Fruit fly (Drosophila melanogaster) whole organism, embryonic: ENCODE data around the gene CG31988.

Experiments used
- Aef1 ChIP-seq: fragments of 200-800 bp; sonication (Bioruptor generic); IDR thresholded peaks from 3 replicates; pipeline ENCODE4 v1.3.6; 2022; ENCODE audit warnings: missing biosample characterization, missing genetic modification characterization
- CG10431 ChIP-seq: fragments of 200-800 bp; sonication (Bioruptor generic); optimal IDR thresholded peaks from 3 replicates; lab custom pipeline; 2018; ENCODE audit warnings: missing biosample characterization, mild to moderate bottlenecking, missing genetic modification characterization
- CG12769 ChIP-seq: fragments of 200-800 bp; sonication (Bioruptor generic); optimal IDR thresholded peaks from 2 replicates; lab custom pipeline; 2019; ENCODE audit warnings: missing biosample characterization, mild to moderate bottlenecking, missing genetic modification characterization, moderate library complexity
- CG13287 ChIP-seq: fragments of 200-800 bp; sonication (Bioruptor generic); IDR thresholded peaks from 2 replicates; pipeline ENCODE4 v1.3.6; 2022; ENCODE audit warnings: missing biosample characterization, missing genetic modification characterization; ENCODE audit not compliant: partially characterized antibody
- CG2116 ChIP-seq: fragments of 200-800 bp; sonication (Bioruptor generic); optimal IDR thresholded peaks from 3 replicates; lab custom pipeline; 2018; ENCODE audit warnings: missing biosample characterization, mild to moderate bottlenecking, missing genetic modification characterization
- CG2129 ChIP-seq: fragments of 200-800 bp; sonication (Bioruptor generic); IDR thresholded peaks from 2 replicates; pipeline ENCODE4 v1.3.6; 2022; ENCODE audit warnings: missing biosample characterization, missing genetic modification characterization; ENCODE audit not compliant: partially characterized antibody
- CG30020 ChIP-seq: fragments of 200-800 bp; optimal IDR thresholded peaks from 2 replicates; lab custom pipeline; 2019; ENCODE audit warnings: missing biosample characterization, mild to moderate bottlenecking, missing genetic modification characterization, moderate library complexity
- CG3995 ChIP-seq: fragments of 200-800 bp; sonication (Bioruptor generic); optimal IDR thresholded peaks from 3 replicates; lab custom pipeline; 2016; ENCODE audit warnings: missing biosample characterization, missing genetic modification characterization
- CG4617 ChIP-seq: fragments of 200-800 bp; sonication (Bioruptor generic); optimal IDR thresholded peaks from 3 replicates; lab custom pipeline; 2016; ENCODE audit warnings: missing biosample characterization, missing genetic modification characterization, borderline replicate concordance
- CG7928 ChIP-seq: fragments of 200-800 bp; sonication (Bioruptor generic); optimal IDR thresholded peaks from 2 replicates; lab custom pipeline; 2017; ENCODE audit warnings: missing biosample characterization, mild to moderate bottlenecking, missing genetic modification characterization
- CG8290 ChIP-seq, 3 experiments: fragments of 200-800 bp; sonication (Bioruptor generic); optimal IDR thresholded peaks; 2 replicates each; lab custom pipeline; 2016 to 2019; ENCODE audit warnings: missing biosample characterization in 3 of 3, missing genetic modification characterization in 3 of 3, mild to moderate bottlenecking in 2 of 3, moderate library complexity in 1 of 3
- CG9437 ChIP-seq: fragments of 200-800 bp; sonication (Bioruptor generic); optimal IDR thresholded peaks from 2 replicates; lab custom pipeline; 2018; ENCODE audit warnings: missing biosample characterization, mild to moderate bottlenecking, missing genetic modification characterization
- CG9817 ChIP-seq: fragments of 200-800 bp; sonication (Bioruptor generic); optimal IDR thresholded peaks from 2 replicates; lab custom pipeline; 2018; ENCODE audit warnings: missing biosample characterization, mild to moderate bottlenecking, missing genetic modification characterization, moderate library complexity
- Dp ChIP-seq: fragments of 200-800 bp; sonication (Bioruptor generic); optimal IDR thresholded peaks from 2 replicates; lab custom pipeline; 2018; ENCODE audit warnings: missing biosample characterization, mild to moderate bottlenecking, missing genetic modification characterization, moderate library complexity
- Dref ChIP-seq: fragments of 200-800 bp; sonication (Bioruptor generic); IDR thresholded peaks from 2 replicates; pipeline ENCODE4 v1.3.6; 2022; ENCODE audit warnings: missing biosample characterization, missing genetic modification characterization
- E2f2 ChIP-seq: fragments of 200-800 bp; sonication (Bioruptor generic); IDR thresholded peaks from 2 replicates; pipeline ENCODE4 v1.3.6; 2022; ENCODE audit warnings: missing biosample characterization, missing genetic modification characterization
- HmgZ ChIP-seq: fragments of 200-800 bp; sonication (Bioruptor generic); optimal IDR thresholded peaks from 2 replicates; lab custom pipeline; 2018; ENCODE audit warnings: missing biosample characterization, mild to moderate bottlenecking, missing genetic modification characterization
- MBD-R2 ChIP-seq: fragments of 200-800 bp; sonication (Bioruptor generic); IDR thresholded peaks from 2 replicates; pipeline ENCODE4 v1.3.6; 2022; ENCODE audit warnings: missing biosample characterization, missing genetic modification characterization
- MESR4 ChIP-seq: fragments of 200-800 bp; sonication (Bioruptor generic); optimal IDR thresholded peaks from 2 replicates; lab custom pipeline; 2018; ENCODE audit warnings: missing biosample characterization, mild to moderate bottlenecking, missing genetic modification characterization, moderate library complexity
- Mrtf ChIP-seq: fragments of 200-800 bp; sonication (Bioruptor generic); IDR thresholded peaks from 3 replicates; pipeline ENCODE4 v1.3.6; 2022; ENCODE audit warnings: missing biosample characterization, missing genetic modification characterization
- Myb ChIP-seq: fragments of 200-800 bp; sonication (Bioruptor generic); optimal IDR thresholded peaks from 2 replicates; lab custom pipeline; 2016; ENCODE audit warnings: missing biosample characterization, missing genetic modification characterization
- Side ChIP-seq: fragments of 200-800 bp; sonication (Bioruptor generic); optimal IDR thresholded peaks from 2 replicates; lab custom pipeline; 2016; ENCODE audit warnings: missing biosample characterization, missing genetic modification characterization
- abd-A ChIP-seq: fragments of 200-800 bp; sonication (Bioruptor generic); optimal IDR thresholded peaks from 3 replicates; lab custom pipeline; 2019; ENCODE audit warnings: missing biosample characterization, mild to moderate bottlenecking, missing genetic modification characterization, moderate library complexity
- al ChIP-seq: fragments of 200-800 bp; sonication (Bioruptor generic); IDR thresholded peaks from 2 replicates; pipeline ENCODE4 v1.3.6; 2022; ENCODE audit warnings: missing biosample characterization, missing genetic modification characterization
- crp ChIP-seq, 2 experiments: fragments of 200-800 bp; sonication (Bioruptor generic); optimal IDR thresholded peaks; 2 replicates in 1 of 2; 3 replicates in 1 of 2; lab custom pipeline; 2017; ENCODE audit warnings: missing biosample characterization in 2 of 2, missing genetic modification characterization in 2 of 2, mild to moderate bottlenecking in 1 of 2, moderate library complexity in 1 of 2
- dimm ChIP-seq: fragments of 200-800 bp; sonication (Bioruptor generic); IDR thresholded peaks from 2 replicates; pipeline ENCODE4 v1.3.6; 2022; ENCODE audit warnings: missing biosample characterization, missing genetic modification characterization
- fru ChIP-seq: fragments of >200 bp; optimal IDR thresholded peaks from 2 replicates; lab custom pipeline; 2017
- hth ChIP-seq: fragments of >200 bp; optimal IDR thresholded peaks from 2 replicates; lab custom pipeline; 2017; ENCODE audit warnings: inconsistent platforms
- nerfin-1 ChIP-seq: fragments of 200-800 bp; sonication (Bioruptor generic); optimal IDR thresholded peaks from 3 replicates; lab custom pipeline; 2019; ENCODE audit warnings: missing biosample characterization, mild to moderate bottlenecking, missing genetic modification characterization, moderate library complexity
- phol ChIP-seq: fragments of 200-800 bp; sonication (Bioruptor generic); optimal IDR thresholded peaks from 3 replicates; lab custom pipeline; 2018; ENCODE audit warnings: missing biosample characterization, mild to moderate bottlenecking, missing genetic modification characterization, moderate library complexity
- pros ChIP-seq: fragments of 200-800 bp; sonication (Bioruptor generic); optimal IDR thresholded peaks from 3 replicates; lab custom pipeline; 2019; ENCODE audit warnings: missing biosample characterization, mild to moderate bottlenecking, missing genetic modification characterization, moderate library complexity
- row ChIP-seq: fragments of 200-800 bp; sonication (Bioruptor generic); IDR thresholded peaks from 3 replicates; pipeline ENCODE4 v1.3.6; 2022; ENCODE audit warnings: missing biosample characterization, missing genetic modification characterization
- sna ChIP-seq: fragments of 200-800 bp; sonication (Bioruptor generic); IDR thresholded peaks from 2 replicates; pipeline ENCODE4 v1.3.6; 2022; ENCODE audit warnings: missing biosample characterization, missing genetic modification characterization; ENCODE audit not compliant: partially characterized antibody
- sug ChIP-seq: fragments of 200-800 bp; optimal IDR thresholded peaks from 2 replicates; lab custom pipeline; 2019; ENCODE audit warnings: missing biosample characterization, mild to moderate bottlenecking, missing genetic modification characterization, moderate library complexity
- trem ChIP-seq: fragments of 200-800 bp; optimal IDR thresholded peaks from 3 replicates; lab custom pipeline; 2019; ENCODE audit warnings: missing biosample characterization, mild to moderate bottlenecking, missing genetic modification characterization, moderate library complexity
- unc-4 ChIP-seq: fragments of 200-800 bp; sonication (Bioruptor generic); IDR thresholded peaks from 2 replicates; pipeline ENCODE4 v1.3.6; 2022; ENCODE audit warnings: missing biosample characterization, missing genetic modification characterization; ENCODE audit not compliant: partially characterized antibody
- z ChIP-seq: fragments of 200-800 bp; sonication (Bioruptor generic); IDR thresholded peaks from 3 replicates; pipeline ENCODE4 v1.3.6; 2022; ENCODE audit warnings: missing biosample characterization, missing genetic modification characterization

The CG31988 gene

DNA sequence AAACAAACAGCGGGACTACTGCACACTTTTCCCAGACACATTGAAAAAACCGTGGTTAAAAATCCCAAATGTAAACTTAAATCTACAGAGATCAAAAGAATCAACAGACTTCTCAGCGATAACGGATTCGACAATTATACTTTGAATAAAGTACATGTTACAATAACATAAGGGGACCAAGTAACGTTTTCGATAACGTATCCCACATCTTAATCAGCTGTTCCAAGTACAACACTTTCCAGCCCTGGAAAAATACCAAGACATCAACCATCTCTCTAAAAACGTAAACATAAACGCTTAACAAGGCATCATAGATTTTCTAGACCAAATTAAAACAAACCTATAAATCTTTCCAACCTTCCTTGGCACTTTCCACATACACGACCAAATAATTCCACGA is 48.8 kb downstream of the CG31988 start (continued):
- TF ChIP-seq trem = peak; percentile 41
- TF ChIP-seq z (GFP tag; lab: Robert Waterston, UW) = no peak
- peak; percentile 21 for TF ChIP-seq MESR4 (GFP tag; lab: Kevin White, UChicago)
- no peak for TF ChIP-seq fru (lab: Kevin White, UChicago)
- TF ChIP-seq CG30020 = peak; percentile 26
- 0 out of 3 replicates have a peak, but pooled peaks have one; percentile 34 for TF ChIP-seq row (GFP tag; lab: Robert Waterston, UW)
- no peak for TF ChIP-seq Aef1 (GFP tag; lab: Robert Waterston, UW)
- no peak for TF ChIP-seq Mrtf
- peak; percentile 96 for TF ChIP-seq CG10431 (GFP tag; lab: Kevin White, UChicago)
- no peak for TF ChIP-seq CG8290 (GFP tag; optimal IDR thresholded peaks at IDR 0.05; lab: Kevin White, UChicago)
- TF ChIP-seq CG8290 (tag; optimal IDR thresholded peaks at IDR 0.05; lab: Kevin White, UChicago) = peak in 1 of 2 experiments; percentile 49
- peak; percentile 94 for TF ChIP-seq CG7928 (GFP tag; lab: Kevin White, UChicago)
- no peak for TF ChIP-seq hth (lab: Kevin White, UChicago)
- no peak for TF ChIP-seq dimm (GFP tag; lab: Robert Waterston, UW)
- peak; percentile 78 for TF ChIP-seq nerfin-1
- peak; percentile 66 for TF ChIP-seq E2f2 (GFP tag; lab: Robert Waterston, UW)
- TF ChIP-seq CG9817 (tag; lab: Kevin White, UChicago) = no peak
- peak; percentile 43 to 95 for TF ChIP-seq crp (GFP tag; optimal IDR thresholded peaks at IDR 0.05; lab: Kevin White, UChicago)
- TF ChIP-seq sug (tag; lab: Kevin White, UChicago) = peak; percentile 23
- TF ChIP-seq MBD-R2 (GFP tag; lab: Robert Waterston, UW) = peak; percentile 86
- TF ChIP-seq CG2129 = no peak
- TF ChIP-seq al (GFP tag; lab: Robert Waterston, UW) = no peak
- peak; percentile 99 for TF ChIP-seq CG9437 (GFP tag; lab: Kevin White, UChicago)
- no peak for TF ChIP-seq Side (GFP tag; lab: Kevin White, UChicago)
- TF ChIP-seq Myb (GFP tag; lab: Kevin White, UChicago) = peak; percentile 78
- peak; percentile 49 for TF ChIP-seq unc-4
- peak; percentile 52 for TF ChIP-seq Dref
- 0 out of 2 replicates have a peak, but pooled peaks have one; percentile 16 for TF ChIP-seq sna (GFP tag; lab: Robert Waterston, UW)
- peak; percentile 13 for TF ChIP-seq phol (tag; lab: Kevin White, UChicago)
- peak; percentile 14 for TF ChIP-seq CG12769 (tag; lab: Kevin White, UChicago)
- peak; percentile 6 for TF ChIP-seq CG4617 (GFP tag; lab: Kevin White, UChicago)
- TF ChIP-seq CG2116 (GFP tag; lab: Kevin White, UChicago) = peak; percentile 58
- peak; percentile 62 for TF ChIP-seq CG13287 (GFP tag; lab: Robert Waterston, UW)
- peak; percentile 61 for TF ChIP-seq pros
- TF ChIP-seq Dp (GFP tag; lab: Kevin White, UChicago) = peak; percentile 41
- no peak for TF ChIP-seq abd-A (tag; lab: Kevin White, UChicago)
- peak; percentile 45 for TF ChIP-seq HmgZ (tag; lab: Kevin White, UChicago)
- TF ChIP-seq CG3995 (GFP tag; lab: Kevin White, UChicago) = peak; percentile 94
